Fruit fly (Drosophila melanogaster) whole organism, embryonic: ENCODE results near the gene Pep.

ENCODE experiments used
- Awh ChIP-seq: fragments of 200-800 bp; sonication (Bioruptor generic); IDR thresholded peaks from 2 replicates; pipeline ENCODE4, ENCODE4 v1.3.6; 2022; ENCODE audit warnings: missing biosample characterization, missing genetic modification characterization
- Blimp-1 ChIP-seq: fragments of 200-800 bp; sonication (Bioruptor generic); optimal IDR thresholded peaks from 3 replicates; lab custom pipeline; 2018; ENCODE audit warnings: missing biosample characterization, missing genetic modification characterization, mild to moderate bottlenecking, moderate library complexity, missing genetic modification reagents
- CG10543 ChIP-seq: fragments of 200-800 bp; sonication (Bioruptor generic); optimal IDR thresholded peaks from 3 replicates; lab custom pipeline; 2017; ENCODE audit warnings: missing biosample characterization, mild to moderate bottlenecking, missing genetic modification characterization, moderate library complexity
- CG10565 ChIP-seq: fragments of 200-800 bp; sonication (Bioruptor generic); optimal IDR thresholded peaks from 3 replicates; lab custom pipeline; 2016; ENCODE audit warnings: missing biosample characterization, mild to moderate bottlenecking, missing genetic modification characterization
- CG11695 ChIP-seq: fragments of 200-800 bp; sonication (Bioruptor generic); IDR thresholded peaks from 3 replicates; pipeline ENCODE4 v1.3.6; 2022; ENCODE audit warnings: missing biosample characterization, missing genetic modification characterization
- CG14014 ChIP-seq: fragments of 200-800 bp; sonication (Bioruptor generic); IDR thresholded peaks from 2 replicates; pipeline ENCODE4 v1.3.6; 2022; ENCODE audit warnings: missing biosample characterization, missing genetic modification characterization
- CG14710 ChIP-seq: fragments of 200-800 bp; sonication (Bioruptor generic); optimal IDR thresholded peaks from 3 replicates; lab custom pipeline; 2019; ENCODE audit warnings: missing biosample characterization, mild to moderate bottlenecking, missing genetic modification characterization, moderate library complexity
- CG15011 ChIP-seq: fragments of 200-800 bp; sonication (Bioruptor generic); optimal IDR thresholded peaks from 3 replicates; lab custom pipeline; 2018; ENCODE audit warnings: missing biosample characterization, mild to moderate bottlenecking, missing genetic modification characterization
- CG17829 ChIP-seq: fragments of 200-800 bp; optimal IDR thresholded peaks from 2 replicates; lab custom pipeline; 2019; ENCODE audit warnings: missing biosample characterization, mild to moderate bottlenecking, missing genetic modification characterization, moderate library complexity
- CG18476 ChIP-seq: fragments of 200-800 bp; sonication (Bioruptor generic); optimal IDR thresholded peaks from 2 replicates; lab custom pipeline; 2016; ENCODE audit warnings: missing biosample characterization, mild to moderate bottlenecking, missing genetic modification characterization
- CG2712 ChIP-seq: fragments of 200-800 bp; optimal IDR thresholded peaks from 3 replicates; lab custom pipeline; 2019; ENCODE audit warnings: missing biosample characterization, mild to moderate bottlenecking, missing genetic modification characterization, moderate library complexity
- CG3163 ChIP-seq: fragments of 200-800 bp; sonication (Bioruptor generic); optimal IDR thresholded peaks from 3 replicates; lab custom pipeline; 2016; ENCODE audit warnings: missing biosample characterization, missing genetic modification characterization
- CG32767 ChIP-seq: fragments of 200-800 bp; sonication (Bioruptor generic); IDR thresholded peaks from 2 replicates; pipeline ENCODE4 v1.3.6; 2022; ENCODE audit warnings: missing biosample characterization, missing genetic modification characterization
- CG3726 ChIP-seq: fragments of 200-800 bp; sonication (Bioruptor generic); IDR thresholded peaks from 3 replicates; pipeline ENCODE4, ENCODE4 v1.3.6; 2022; ENCODE audit warnings: missing biosample characterization, missing genetic modification characterization
- CG4854 ChIP-seq: fragments of 200-800 bp; sonication (Bioruptor generic); optimal IDR thresholded peaks from 2 replicates; lab custom pipeline; 2016; ENCODE audit warnings: missing biosample characterization, missing genetic modification characterization, inconsistent platforms
- CG5180 ChIP-seq: fragments of 200-800 bp; sonication (Bioruptor generic); optimal IDR thresholded peaks from 3 replicates; lab custom pipeline; 2017; ENCODE audit warnings: missing biosample characterization, missing genetic modification characterization, mild to moderate bottlenecking, moderate library complexity, missing genetic modification reagents
- CG7987 ChIP-seq: fragments of 200-800 bp; sonication (Bioruptor generic); optimal IDR thresholded peaks from 2 replicates; lab custom pipeline; 2018; ENCODE audit warnings: missing biosample characterization, mild to moderate bottlenecking, missing genetic modification characterization, moderate library complexity
- CTCF ChIP-seq: fragments of 200-800 bp; sonication (Bioruptor generic); optimal IDR thresholded peaks from 2 replicates; lab custom pipeline; 2017; ENCODE audit warnings: missing biosample characterization, mild to moderate bottlenecking, missing genetic modification characterization, moderate library complexity
- Dll ChIP-seq: fragments of 200-800 bp; sonication (Bioruptor generic); IDR thresholded peaks from 4 replicates; pipeline ENCODE4 v1.3.6; 2022; ENCODE audit warnings: missing biosample characterization, missing genetic modification characterization; ENCODE audit not compliant: partially characterized antibody
- Gug ChIP-seq: fragments of 200-800 bp; sonication (Bioruptor generic); IDR thresholded peaks from 4 replicates; pipeline ENCODE4 v1.3.6; 2022; ENCODE audit warnings: missing biosample characterization, missing genetic modification characterization
- HHEX ChIP-seq: fragments of 200-800 bp; sonication (Bioruptor generic); optimal IDR thresholded peaks from 3 replicates; lab custom pipeline; 2017; ENCODE audit warnings: missing biosample characterization, mild to moderate bottlenecking, missing genetic modification characterization, missing genetic modification reagents
- HLH4C ChIP-seq: fragments of 200-800 bp; sonication (Bioruptor generic); IDR thresholded peaks from 3 replicates; pipeline ENCODE4 v1.3.6; 2022; ENCODE audit warnings: missing biosample characterization, missing genetic modification characterization; ENCODE audit not compliant: partially characterized antibody
- Hmr ChIP-seq: fragments of 200-800 bp; sonication (Bioruptor generic); optimal IDR thresholded peaks from 3 replicates; lab custom pipeline; 2017; ENCODE audit warnings: mild to moderate bottlenecking, missing biosample characterization, missing genetic modification reagents, missing genetic modification characterization
- Opbp ChIP-seq: fragments of 200-800 bp; sonication (Bioruptor generic); IDR thresholded peaks from 3 replicates; pipeline ENCODE4 v1.3.6; 2022; ENCODE audit warnings: missing biosample characterization, missing genetic modification characterization; ENCODE audit not compliant: partially characterized antibody
- abd-A ChIP-seq: fragments of 200-800 bp; sonication (Bioruptor generic); optimal IDR thresholded peaks from 3 replicates; lab custom pipeline; 2019; ENCODE audit warnings: missing biosample characterization, mild to moderate bottlenecking, missing genetic modification characterization, moderate library complexity
- amos ChIP-seq: fragments of 200-800 bp; sonication (Bioruptor generic); IDR thresholded peaks from 2 replicates; pipeline ENCODE4 v1.3.6; 2022; ENCODE audit warnings: missing biosample characterization, missing genetic modification characterization; ENCODE audit not compliant: partially characterized antibody
- ato ChIP-seq: fragments of 200-800 bp; sonication (Bioruptor generic); IDR thresholded peaks from 2 replicates; pipeline ENCODE4 v1.3.6; 2022; ENCODE audit warnings: missing biosample characterization, missing genetic modification characterization; ENCODE audit not compliant: partially characterized antibody
- chn ChIP-seq: fragments of 200-800 bp; sonication (Bioruptor generic); optimal IDR thresholded peaks from 2 replicates; lab custom pipeline; 2016; ENCODE audit warnings: missing biosample characterization, missing genetic modification characterization
- ci ChIP-seq: fragments of 200-800 bp; sonication (Bioruptor generic); IDR thresholded peaks from 3 replicates; pipeline ENCODE4 v1.3.6; 2022; ENCODE audit warnings: missing biosample characterization, missing genetic modification characterization
- dimm ChIP-seq: fragments of 200-800 bp; sonication (Bioruptor generic); IDR thresholded peaks from 2 replicates; pipeline ENCODE4 v1.3.6; 2022; ENCODE audit warnings: missing biosample characterization, missing genetic modification characterization
- ftz-f1 ChIP-seq: fragments of 200-800 bp; sonication (Bioruptor generic); optimal IDR thresholded peaks from 2 replicates; lab custom pipeline; 2016; ENCODE audit warnings: missing biosample characterization, missing genetic modification characterization
- gce ChIP-seq: fragments of 200-800 bp; sonication (Bioruptor generic); IDR thresholded peaks from 3 replicates; pipeline ENCODE4 v1.3.6; 2022; ENCODE audit warnings: missing biosample characterization, missing genetic modification characterization
- grn ChIP-seq: fragments of 200-800 bp; sonication (Bioruptor generic); optimal IDR thresholded peaks from 3 replicates; lab custom pipeline; 2017; ENCODE audit warnings: missing biosample characterization, missing genetic modification characterization
- ind ChIP-seq: fragments of 200-800 bp; sonication (Bioruptor generic); optimal IDR thresholded peaks from 3 replicates; lab custom pipeline; 2016; ENCODE audit warnings: missing biosample characterization, missing genetic modification characterization
- kah ChIP-seq: fragments of 200-800 bp; sonication (Bioruptor generic); optimal IDR thresholded peaks from 2 replicates; lab custom pipeline; 2018; ENCODE audit warnings: missing biosample characterization, mild to moderate bottlenecking, missing genetic modification characterization
- klu ChIP-seq: fragments of 200-800 bp; sonication (Bioruptor generic); IDR thresholded peaks from 2 replicates; pipeline ENCODE4 v1.3.6; 2022; ENCODE audit warnings: missing biosample characterization, missing genetic modification characterization
- lov ChIP-seq, 2 experiments: fragments of 200-800 bp in 1 of 2; fragments of >200 bp in 1 of 2; sonication (Bioruptor generic) in 1 of 2; IDR thresholded peaks in 1 of 2; optimal IDR thresholded peaks in 1 of 2; 2 replicates in 1 of 2; 3 replicates in 1 of 2; pipeline versions ENCODE4 v1.3.6 to Lab custom; 2017 to 2022; ENCODE audit warnings: missing biosample characterization in 1 of 2, missing genetic modification characterization in 1 of 2
- luna ChIP-seq: fragments of 200-800 bp; sonication (Bioruptor generic); optimal IDR thresholded peaks from 2 replicates; lab custom pipeline; 2016; ENCODE audit warnings: missing biosample characterization, missing genetic modification characterization
- nmo ChIP-seq: fragments of 200-800 bp; sonication (Bioruptor generic); optimal IDR thresholded peaks from 2 replicates; lab custom pipeline; 2018; ENCODE audit warnings: missing biosample characterization, mild to moderate bottlenecking, missing genetic modification characterization, moderate library complexity
- otp ChIP-seq: fragments of 200-800 bp; sonication (Bioruptor generic); IDR thresholded peaks from 3 replicates; pipeline ENCODE4, ENCODE4 v1.3.6; 2022; ENCODE audit warnings: missing biosample characterization, missing genetic modification characterization
- pan ChIP-seq, 4 experiments: fragments of >200 bp in 3 of 4; fragments of 200-800 bp in 1 of 4; sonication (Bioruptor generic) in 1 of 4; optimal IDR thresholded peaks in 3 of 4; IDR thresholded peaks in 1 of 4; 2 replicates each; pipeline versions ENCODE4 v1.3.6 to Lab custom; 2017 to 2022; ENCODE audit warnings: missing biosample characterization in 2 of 4, missing genetic modification characterization in 2 of 4, mixed read lengths in 1 of 4
- pfk ChIP-seq: fragments of 200-800 bp; sonication (Bioruptor generic); optimal IDR thresholded peaks from 2 replicates; lab custom pipeline; 2018; ENCODE audit warnings: missing biosample characterization, mild to moderate bottlenecking, missing genetic modification characterization, moderate library complexity
- psq ChIP-seq: fragments of 200-800 bp; sonication (Bioruptor generic); optimal IDR thresholded peaks from 2 replicates; lab custom pipeline; 2017; ENCODE audit warnings: missing biosample characterization, missing genetic modification characterization
- pum ChIP-seq: fragments of 200-800 bp; sonication (Bioruptor generic); optimal IDR thresholded peaks from 2 replicates; lab custom pipeline; 2016; ENCODE audit warnings: missing biosample characterization, missing genetic modification characterization
- sens-2 ChIP-seq: fragments of 200-800 bp; sonication (Bioruptor generic); IDR thresholded peaks from 2 replicates; pipeline ENCODE4 v1.3.6; 2022; ENCODE audit warnings: missing biosample characterization, missing genetic modification characterization
- slou ChIP-seq: fragments of 200-800 bp; sonication (Bioruptor generic); optimal IDR thresholded peaks from 3 replicates; lab custom pipeline; 2016; ENCODE audit warnings: missing biosample characterization, missing genetic modification characterization
- so ChIP-seq: fragments of 200-800 bp; sonication (Bioruptor generic); IDR thresholded peaks from 3 replicates; pipeline ENCODE4 v1.3.6; 2022; ENCODE audit warnings: missing biosample characterization, missing genetic modification characterization
- tgo ChIP-seq: fragments of 200-800 bp; sonication (Bioruptor generic); IDR thresholded peaks from 3 replicates; pipeline ENCODE4 v1.3.6; 2022; ENCODE audit warnings: missing biosample characterization, missing genetic modification characterization
- usp ChIP-seq: fragments of >200 bp; optimal IDR thresholded peaks from 2 replicates; lab custom pipeline; 2017; ENCODE audit warnings: missing biosample characterization, missing genetic modification characterization
- vvl ChIP-seq: fragments of 200-800 bp; sonication (Bioruptor generic); IDR thresholded peaks from 2 replicates; pipeline ENCODE4 v1.3.6; 2022; ENCODE audit warnings: missing biosample characterization, missing genetic modification characterization
- zen2 ChIP-seq: fragments of 200-800 bp; sonication (Bioruptor generic); IDR thresholded peaks from 3 replicates; pipeline ENCODE4 v1.3.6; 2022; ENCODE audit warnings: missing biosample characterization, missing genetic modification characterization; ENCODE audit not compliant: partially characterized antibody

Gene Pep

DNA sequence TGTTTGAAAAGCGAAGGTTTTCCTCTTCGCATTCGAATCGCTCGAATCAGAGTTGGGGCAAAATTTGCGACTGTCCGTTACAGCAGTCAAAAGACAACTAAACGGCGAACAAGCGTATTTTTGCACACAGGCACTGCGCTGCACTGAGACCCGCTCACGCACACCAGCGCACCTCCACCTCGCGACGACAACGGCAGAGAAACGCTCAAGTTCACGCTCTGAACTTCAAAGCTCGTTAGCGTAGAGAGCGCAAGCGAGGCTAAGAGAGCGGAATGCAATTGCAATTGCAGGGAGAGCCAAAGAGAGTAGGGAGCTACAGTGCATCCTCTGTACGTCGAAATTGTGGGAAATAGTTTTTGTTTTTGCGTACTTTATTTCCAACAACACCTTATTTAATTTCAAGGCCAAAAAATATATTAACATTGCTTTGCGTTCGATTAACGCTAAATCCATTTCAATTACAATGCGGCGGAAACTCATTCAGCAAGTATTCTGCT lies 25.6 kb downstream of the Pep start, which contains the start of gene Eip74EF (continued):
- TF ChIP-seq pan (optimal IDR thresholded peaks at IDR 0.05; lab: Kevin White, UChicago) (no peak), pan (GFP tag; optimal IDR thresholded peaks at IDR 0.05 in 1 of 2, IDR thresholded peaks at IDR 0.05 in 1 of 2) (peak in 1 of 2 experiments; percentile 14), CG18476 (GFP tag; lab: Kevin White, UChicago) (no peak), abd-A (tag; lab: Kevin White, UChicago) (no peak), Awh (0 out of 2 replicates have a peak, but pooled peaks have one; percentile 8), lov (optimal IDR thresholded peaks at IDR 0.05; lab: Kevin White, UChicago) (no peak), lov (GFP tag; IDR thresholded peaks at IDR 0.05; lab: Robert Waterston, UW) (no peak), sens-2 (GFP tag; lab: Robert Waterston, UW) (peak; percentile 20; the same call in 1 of the 2 replicates), CG15011 (no peak), dimm (GFP tag; lab: Robert Waterston, UW) (no peak), Blimp-1 (GFP tag; lab: Kevin White, UChicago) (peak; percentile 18), CG5180 (GFP tag; lab: Kevin White, UChicago) (no peak), ato (GFP tag; lab: Robert Waterston, UW) (no peak), HLH4C (no peak), pfk (GFP tag; lab: Kevin White, UChicago) (no peak), Gug (no peak), CG17829 (tag; lab: Kevin White, UChicago) (no peak), luna (GFP tag; lab: Kevin White, UChicago) (no peak), Dll (0 out of 4 replicates have a peak, but pooled peaks have one; percentile 19), amos (GFP tag; lab: Robert Waterston, UW) (peak; percentile 7; the same call in 1 of the 2 replicates), CG3726 (GFP tag; lab: Robert Waterston, UW) (no peak), CG7987 (peak; percentile 11), CG14710 (tag; lab: Kevin White, UChicago) (no peak), tgo (GFP tag; lab: Robert Waterston, UW) (no peak), chn (GFP tag; lab: Kevin White, UChicago) (no peak), Opbp (GFP tag; lab: Robert Waterston, UW) (0 out of 3 replicates have a peak, but pooled peaks have one; percentile 43), CTCF (GFP tag; lab: Kevin White, UChicago) (no peak), zen2 (GFP tag; lab: Robert Waterston, UW) (peak; percentile 66; the same call in 1 of the 3 replicates), ftz-f1 (GFP tag; lab: Kevin White, UChicago) (peak; percentile 78), vvl (GFP tag; lab: Robert Waterston, UW) (peak; percentile 52), Hmr (GFP tag; lab: Kevin White, UChicago) (no peak), CG3163 (GFP tag; lab: Kevin White, UChicago) (peak; percentile 89), CG4854 (GFP tag; lab: Kevin White, UChicago) (no peak), usp (GFP tag; lab: Kevin White, UChicago) (no peak), psq (GFP tag; lab: Kevin White, UChicago) (no peak), slou (no peak), klu (no peak), ci (GFP tag; lab: Robert Waterston, UW) (peak; percentile 63), ind (GFP tag; lab: Kevin White, UChicago) (peak; percentile 1)

DNA sequence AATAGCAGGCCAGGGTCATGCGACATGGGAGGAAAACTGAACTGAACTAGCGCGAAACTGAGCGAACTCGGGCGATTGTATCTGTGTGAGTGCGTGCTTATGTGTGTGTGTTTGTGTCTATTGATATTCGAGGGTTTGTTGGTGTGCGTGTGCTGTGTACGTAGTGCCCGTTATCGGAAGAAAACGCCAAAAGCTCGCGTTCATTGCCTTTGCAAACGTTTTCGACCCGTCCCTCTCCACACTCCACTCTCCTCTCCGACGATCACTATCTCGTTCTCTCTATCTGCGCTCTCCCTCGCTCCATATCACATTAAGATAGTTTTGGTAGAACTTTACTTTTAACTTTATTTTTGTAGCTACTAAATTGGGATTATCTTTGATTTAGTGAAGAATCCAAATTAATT lies 28.0 kb downstream of the Pep start:
- TF ChIP-seq CG32767 (peak; percentile 35; the same call in 1 of the 2 replicates), CG2712 (tag; lab: Kevin White, UChicago) (no peak), gce (GFP tag; lab: Robert Waterston, UW) (no peak), pum (no peak), CG10565 (GFP tag; lab: Kevin White, UChicago) (no peak), so (GFP tag; lab: Robert Waterston, UW) (peak; percentile 69; the same call in 2 of the 3 replicates), kah (GFP tag; lab: Kevin White, UChicago) (no peak), otp (GFP tag; lab: Robert Waterston, UW) (no peak), CG11695 (no peak), CG10543 (GFP tag; lab: Kevin White, UChicago) (peak; percentile 63), nmo (GFP tag; lab: Kevin White, UChicago) (no peak), CG14014 (GFP tag; lab: Robert Waterston, UW) (peak; percentile 25; the same call in 1 of the 2 replicates), grn (peak; percentile 90), HHEX (GFP tag; lab: Kevin White, UChicago) (peak; percentile 19)
